Worm (Caenorhabditis elegans): ENCODE data around the gene sri-62.

DNA sequence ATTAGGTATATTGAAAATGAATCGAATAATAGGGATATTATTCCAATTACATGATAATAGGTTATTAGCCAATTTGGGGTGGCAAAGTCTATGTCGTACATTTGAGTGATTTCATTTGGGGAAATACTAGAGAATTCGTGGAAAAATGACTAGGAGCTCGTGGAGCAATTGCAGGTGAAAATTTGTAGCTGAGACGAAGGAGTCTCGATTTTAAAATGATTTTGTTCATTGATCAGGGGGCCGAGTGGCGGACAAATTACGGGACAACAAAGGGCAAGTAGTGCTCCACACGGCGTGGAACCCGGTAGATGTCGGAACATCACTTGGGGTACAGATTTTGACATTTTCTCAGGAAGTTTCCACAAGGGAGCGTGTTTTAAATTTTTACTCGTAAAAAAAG, at the start of gene sri-62:
- no peak for TF ChIP-seq swsn-7 (tag; optimal IDR thresholded peaks at IDR 0.05)
- TF ChIP-seq unc-62 (GFP tag; optimal IDR thresholded peaks at IDR 0.05) = no peak
- TF ChIP-seq lin-35 (GFP tag; optimal IDR thresholded peaks at IDR 0.05) = no peak
- no peak for TF ChIP-seq nhr-77 (tag; optimal IDR thresholded peaks at IDR 0.05)
- TF ChIP-seq ces-1 (GFP tag; optimal IDR thresholded peaks at IDR 0.05) = no peak
- no peak for TF ChIP-seq aha-1 (tag; optimal IDR thresholded peaks at IDR 0.05)
- TF ChIP-seq efl-1 (optimal IDR thresholded peaks at IDR 0.05) = no peak
- TF ChIP-seq efl-1 (GFP tag; optimal IDR thresholded peaks at IDR 0.05 in 1 of 2) = no peak
- TF ChIP-seq fos-1 (tag; optimal IDR thresholded peaks at IDR 0.05) = no peak
- TF ChIP-seq ztf-11 (tag; optimal IDR thresholded peaks at IDR 0.05) = no peak
- no peak for TF ChIP-seq ama-1 (optimal IDR thresholded peaks at IDR 0.05)

Data from whole organism, L1 larva.